Fruit fly (Drosophila melanogaster) whole organism, larva: ENCODE measurements around the gene CG9119.
"Not testable (repeated sequence)": the region's sequence is repeated elsewhere in the genome, so short reads cannot be mapped to it uniquely, and the experiment has no call there.

ENCODE experiments used
- noc ChIP-seq: fragments of 200-800 bp; sonication (Bioruptor generic); optimal IDR thresholded peaks from 3 replicates; lab custom pipeline; 2019; ENCODE audit warnings: missing biosample characterization, mild to moderate bottlenecking, missing genetic modification characterization, moderate library complexity

CG9119 gene

dm6 chr3L:1204674-1205547 lies at the start of gene CG9119:
Gene CG9119 (minus strand): TSS chr3L:1204795.
- peak; percentile 96 for TF ChIP-seq noc (tag; lab: Kevin White, UChicago)

- TF ChIP-seq noc (tag; lab: Kevin White, UChicago), result no peak
Measured at dm6 chr3L:1251712-1252111, 47.1 kb upstream of the CG9119 start, which contains the start of the genes CG9130 and CG9133. Gene CG9130 (plus strand): TSS chr3L:1252012. Gene CG9133 (plus strand): TSS chr3L:1252012.

dm6 chr3L:1250396-1250795 lies 45.8 kb upstream of the CG9119 start, which contains the start of gene Bfc:
Gene Bfc (plus strand): TSS chr3L:1250696.
- TF ChIP-seq noc (tag; lab: Kevin White, UChicago), result no peak

- no peak for TF ChIP-seq noc (tag; lab: Kevin White, UChicago)
Measured at dm6 chr3L:1247627-1248295, 43.2 kb upstream of the CG9119 start, which contains the start of the genes Psf1 and Sac1. Gene Psf1 (minus strand): TSS chr3L:1247677. Gene Sac1 (plus strand): TSS chr3L:1247817.

- TF ChIP-seq noc (tag; lab: Kevin White, UChicago), result not testable (repeated sequence)
Measured at dm6 chr3L:1246823-1247222, 42.2 kb upstream of the CG9119 start, which contains the start of gene CG32318. Gene CG32318 (minus strand): TSS chr3L:1246923.

- TF ChIP-seq noc (tag; lab: Kevin White, UChicago), result not testable (repeated sequence)
Measured at dm6 chr3L:1245810-1246209, 41.2 kb upstream of the CG9119 start, which contains the start of gene Klp61F. Gene Klp61F (minus strand): TSS chr3L:1245910.

- no peak for TF ChIP-seq noc (tag; lab: Kevin White, UChicago)
Measured at dm6 chr3L:1238219-1238618, 33.6 kb upstream of the CG9119 start, which contains the start of gene CG9192. Gene CG9192 (minus strand): TSS chr3L:1238319.

- TF ChIP-seq noc (tag; lab: Kevin White, UChicago), result no peak
Measured at dm6 chr3L:1235426-1235825, 30.8 kb upstream of the CG9119 start, which contains the start of gene galene. Gene galene (plus strand): TSS chr3L:1235726.

- no peak for TF ChIP-seq noc (tag; lab: Kevin White, UChicago)
Measured at dm6 chr3L:1233830-1234229, 29.2 kb upstream of the CG9119 start, which contains the start of gene CG33966. Gene CG33966 (plus strand): TSS chr3L:1234130.

- TF ChIP-seq noc (tag; lab: Kevin White, UChicago), result no peak
Measured at dm6 chr3L:1232582-1232981, 28.0 kb upstream of the CG9119 start, which contains the start of gene CG33965. Gene CG33965 (plus strand): TSS chr3L:1232882.

dm6 chr3L:1227303-1227797 lies 22.8 kb upstream of the CG9119 start, which contains the start of gene LysS:
Gene LysS (plus strand): TSS chr3L:1227747.
- TF ChIP-seq noc (tag; lab: Kevin White, UChicago), result no peak

dm6 chr3L:1218596-1218995 lies 14.0 kb upstream of the CG9119 start, which contains the start of gene LysP:
Gene LysP (minus strand): TSS chr3L:1218696.
- no peak for TF ChIP-seq noc (tag; lab: Kevin White, UChicago)

- TF ChIP-seq noc (tag; lab: Kevin White, UChicago), result no peak
Measured at dm6 chr3L:1216460-1216859, 11.9 kb upstream of the CG9119 start.

dm6 chr3L:1212571-1212970 lies 8.0 kb upstream of the CG9119 start, which contains the start of gene LysE:
Gene LysE (plus strand): TSS chr3L:1212827.
- TF ChIP-seq noc (tag; lab: Kevin White, UChicago), result no peak

- TF ChIP-seq noc (tag; lab: Kevin White, UChicago), result no peak
Measured at dm6 chr3L:1212113-1212512, 7.5 kb upstream of the CG9119 start.
